Worm (Caenorhabditis elegans): ENCODE results near the gene R13H4.2.

DNA sequence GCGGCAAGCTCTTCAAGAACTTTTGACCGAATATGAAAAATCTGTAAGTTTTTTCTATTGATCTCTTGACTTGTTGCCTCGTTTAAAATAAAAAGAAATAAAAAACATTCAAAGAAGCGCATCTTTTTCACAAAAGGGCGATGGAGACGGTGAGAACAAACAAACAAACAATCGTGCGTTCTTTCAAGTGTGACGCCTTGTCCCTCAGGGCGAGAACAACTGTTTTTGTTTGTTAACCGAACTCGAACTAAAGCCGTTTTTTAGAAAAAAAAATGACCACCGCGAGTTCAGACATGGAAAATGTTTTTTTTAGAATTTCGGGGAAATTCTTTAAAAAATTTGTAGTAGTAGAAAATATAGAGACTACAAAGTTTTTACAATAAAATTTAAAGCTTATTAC is 10.8 kb downstream of the R13H4.2 start:
- TF ChIP-seq tbx-9 (tag; optimal IDR thresholded peaks at IDR 0.05; ENCODE audit: borderline replicate concordance) (no peak), unc-62 (GFP tag; optimal IDR thresholded peaks at IDR 0.05) (no peak)
